Fruit fly (Drosophila melanogaster): ENCODE results near the gene mura.
A peak's percentile ranks its signal among the peaks of the same experiment; 100 is the strongest.

mura gene

DNA sequence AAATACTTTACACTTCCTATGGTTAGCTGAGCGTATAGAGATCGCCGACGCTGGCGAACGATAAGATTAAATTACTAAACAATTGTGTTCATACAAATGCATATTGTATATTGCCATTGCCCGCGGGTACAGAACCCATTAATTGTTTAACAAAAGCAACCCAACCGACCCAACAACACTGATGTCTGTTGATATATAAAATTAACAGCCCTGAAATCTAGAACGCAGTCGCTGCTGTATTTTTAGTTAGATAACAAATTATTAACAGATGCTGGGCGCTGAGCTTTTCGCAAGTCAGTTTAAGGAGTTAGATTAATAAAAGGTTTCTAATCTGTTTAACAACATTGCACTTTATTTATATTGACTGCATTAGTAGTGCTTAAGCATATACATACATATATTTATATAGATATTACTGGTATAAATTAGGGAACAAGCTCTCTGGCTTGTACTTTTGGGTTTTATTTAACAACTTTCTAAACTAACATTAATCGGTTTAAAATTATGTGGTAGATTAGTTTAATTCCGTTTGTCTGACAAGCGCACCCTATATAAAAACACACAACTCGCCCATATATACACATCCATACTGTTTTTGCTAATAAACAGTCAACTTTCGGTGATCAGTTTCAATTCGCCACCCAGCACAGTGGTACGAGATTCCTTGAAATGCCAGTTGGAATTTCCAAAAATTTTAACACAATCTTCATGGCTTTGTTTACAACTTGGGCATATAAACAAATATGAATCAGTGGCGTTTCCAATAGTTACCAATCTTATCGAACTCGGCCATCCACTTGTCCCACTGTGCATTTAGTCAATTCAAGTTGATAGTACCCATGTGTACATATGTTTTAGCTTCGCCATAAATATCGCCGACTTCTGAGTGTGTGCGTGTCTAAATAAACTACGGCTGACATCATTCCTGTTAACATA lies 23.4 kb downstream of the mura start (continued):
- TF ChIP-seq Hmx (GFP tag; optimal IDR thresholded peaks at IDR 0.05) = peak; percentile 73
- no peak for TF ChIP-seq CG11723 (GFP tag; optimal IDR thresholded peaks at IDR 0.05)
- no peak for TF ChIP-seq Vsx1 (GFP tag; optimal IDR thresholded peaks at IDR 0.05)
- TF ChIP-seq Hr51 (GFP tag; optimal IDR thresholded peaks at IDR 0.05) = peak in 1 of 2 experiments; percentile 65

DNA sequence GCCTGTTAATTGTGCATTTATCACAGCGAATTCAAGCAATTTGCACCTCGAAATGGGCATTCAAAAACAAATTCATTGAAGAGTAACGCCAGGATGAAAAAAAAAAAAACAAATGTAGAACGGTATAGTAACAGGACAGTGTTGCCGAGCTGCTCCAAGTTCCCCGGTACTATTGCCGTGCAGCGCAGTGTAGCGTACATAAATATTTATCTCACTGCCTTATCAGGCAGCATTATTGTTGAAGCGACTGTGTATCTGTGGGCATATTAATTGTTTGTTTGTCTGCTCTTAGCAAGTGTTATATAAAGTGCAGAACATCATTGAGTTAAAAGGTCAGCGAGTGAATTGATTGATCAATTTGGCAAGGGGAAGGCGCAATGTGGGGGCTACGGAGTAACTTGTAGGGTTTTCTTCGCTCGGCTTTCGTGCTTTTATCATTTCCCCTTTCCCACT lies 35.2 kb downstream of the mura start:
- TF ChIP-seq H2.0 (GFP tag; IDR thresholded peaks at IDR 0.05) (no peak), bowl (GFP tag; IDR thresholded peaks at IDR 0.05) (no peak), CG8281 (tag; optimal IDR thresholded peaks at IDR 0.05) (peak; percentile 1), grn (GFP tag; optimal IDR thresholded peaks at IDR 0.05) (peak; percentile 62), HLH54F (GFP tag; optimal IDR thresholded peaks at IDR 0.05) (no peak), MBD-R2 (GFP tag; IDR thresholded peaks at IDR 0.05) (no peak), corto (GFP tag; optimal IDR thresholded peaks at IDR 0.05) (no peak), luna (GFP tag; optimal IDR thresholded peaks at IDR 0.05) (no peak), CG12219 (GFP tag; optimal IDR thresholded peaks at IDR 0.05) (peak; percentile 34), CG4424 (GFP tag; optimal IDR thresholded peaks at IDR 0.05) (peak; percentile 98), sima (GFP tag; optimal IDR thresholded peaks at IDR 0.05) (no peak), ewg (GFP tag; optimal IDR thresholded peaks at IDR 0.05) (no peak), CG14965 (GFP tag; optimal IDR thresholded peaks at IDR 0.05; ENCODE audit: borderline replicate concordance) (no peak), scrt (GFP tag; optimal IDR thresholded peaks at IDR 0.05) (no peak), kni (GFP tag; optimal IDR thresholded peaks at IDR 0.05) (peak; percentile 56), sob (GFP tag; IDR thresholded peaks at IDR 0.05) (no peak), CG6813 (GFP tag; optimal IDR thresholded peaks at IDR 0.05) (peak; percentile 24), CG2712 (tag; optimal IDR thresholded peaks at IDR 0.05) (no peak), wdn (GFP tag; IDR thresholded peaks at IDR 0.05) (no peak), maf-S (GFP tag; optimal IDR thresholded peaks at IDR 0.05) (no peak), Hr78 (GFP tag; optimal IDR thresholded peaks at IDR 0.05) (peak in 1 of 2 experiments; percentile 67), CG7271 (tag; optimal IDR thresholded peaks at IDR 0.05) (no peak), emc (GFP tag; optimal IDR thresholded peaks at IDR 0.05) (no peak), CG6683 (GFP tag; optimal IDR thresholded peaks at IDR 0.05) (no peak), CG2202 (tag; optimal IDR thresholded peaks at IDR 0.05) (no peak), CG10462 (GFP tag; optimal IDR thresholded peaks at IDR 0.05) (peak; percentile 52), CG13775 (GFP tag; optimal IDR thresholded peaks at IDR 0.05) (no peak), CG43689 (GFP tag; IDR thresholded peaks at IDR 0.05) (no peak), fu2 (GFP tag; optimal IDR thresholded peaks at IDR 0.05) (no peak), dimm (GFP tag; IDR thresholded peaks at IDR 0.05) (no peak), ind (GFP tag; optimal IDR thresholded peaks at IDR 0.05) (no peak), tap (tag; optimal IDR thresholded peaks at IDR 0.05) (no peak), CG8388 (GFP tag; optimal IDR thresholded peaks at IDR 0.05) (peak; percentile 15), CG4328 (GFP tag; optimal IDR thresholded peaks at IDR 0.05) (peak; percentile 15), cg (GFP tag; optimal IDR thresholded peaks at IDR 0.05) (peak; percentile 75), CG10321 (GFP tag; IDR thresholded peaks at IDR 0.05) (no peak), jumu (GFP tag; optimal IDR thresholded peaks at IDR 0.05) (no peak), CG17912 (GFP tag; optimal IDR thresholded peaks at IDR 0.05) (no peak), repo (GFP tag; optimal IDR thresholded peaks at IDR 0.05) (no peak), Pdp1 (GFP tag; optimal IDR thresholded peaks at IDR 0.05) (peak in 1 of 2 experiments; percentile 76), CG12104 (GFP tag; optimal IDR thresholded peaks at IDR 0.05) (no peak), pnt (GFP tag; optimal IDR thresholded peaks at IDR 0.05) (no peak)
